Worm (Caenorhabditis elegans): ENCODE measurements around the gene Y57G11B.3.

ce11 chrIV:14571626-14572025 lies 2.6 kb downstream of the Y57G11B.3 start:
- TF ChIP-seq nhr-237 (tag; optimal IDR thresholded peaks at IDR 0.05) (no peak), daf-8 (GFP tag; IDR thresholded peaks at IDR 0.05) (no peak), nhr-25 (tag; optimal IDR thresholded peaks at IDR 0.05; ENCODE audit: borderline replicate concordance, insufficient read depth) (no peak)

Data from whole organism, L4 larva.